Worm (Caenorhabditis elegans) whole organism, L1 larva: ENCODE results near the gene F45D3.1.
"Not testable (repeated sequence)": the region's sequence is repeated elsewhere in the genome, so short reads cannot be mapped to it uniquely, and the experiment has no call there.

Experiments
- C34B4.2 ChIP-seq: sonication (generic microtip); optimal IDR thresholded peaks from 2 replicates; lab custom pipeline; 2017; ENCODE audit warnings: mild to moderate bottlenecking, missing genetic modification characterization, missing compliant biosample characterization
- aha-1 ChIP-seq: fragments of 150-350 bp; optimal IDR thresholded peaks from 2 replicates; lab custom pipeline; 2014; ENCODE audit warnings: missing biosample characterization, missing genetic modification characterization
- aly-2 ChIP-seq: fragments of 150-350 bp; optimal IDR thresholded peaks from 2 replicates; lab custom pipeline; 2014; ENCODE audit warnings: missing biosample characterization, missing genetic modification characterization
- blmp-1 ChIP-seq: fragments of 150-350 bp; optimal IDR thresholded peaks from 2 replicates; lab custom pipeline; 2014; ENCODE audit warnings: missing biosample characterization, missing genetic modification characterization
- ceh-63 ChIP-seq: fragments of 200-800 bp; sonication (Bioruptor generic); optimal IDR thresholded peaks from 2 replicates; lab custom pipeline; 2018; ENCODE audit warnings: mild to moderate bottlenecking, missing genetic modification characterization, missing compliant biosample characterization
- ceh-8 ChIP-seq: fragments of 200-800 bp; sonication (Bioruptor generic); optimal IDR thresholded peaks from 2 replicates; lab custom pipeline; 2018; ENCODE audit warnings: mild to moderate bottlenecking, missing genetic modification characterization, moderate library complexity, missing compliant biosample characterization
- efl-1 ChIP-seq, 4 experiments: fragments of 150-350 bp; optimal IDR thresholded peaks in 3 of 4; peaks in 1 of 4; 1 replicate in 1 of 4; 2 replicates in 3 of 4; lab custom pipeline; 2014; ENCODE audit warnings: missing biosample characterization in 2 of 4, missing genetic modification characterization in 2 of 4, missing genetic modification reagents in 2 of 4
- efl-3 ChIP-seq: fragments of 200-800 bp; sonication (Bioruptor generic); optimal IDR thresholded peaks from 2 replicates; lab custom pipeline; 2018; ENCODE audit warnings: mild to moderate bottlenecking, missing genetic modification characterization, missing compliant biosample characterization
- egl-13 ChIP-seq: sonication (generic microtip); optimal IDR thresholded peaks from 2 replicates; lab custom pipeline; 2016; ENCODE audit warnings: missing genotype, missing genetic modification reagents, missing genetic modification characterization, missing compliant biosample characterization
- elt-3 ChIP-seq, 6 experiments: fragments of 150-350 bp in 1 of 6; sonication (generic microtip); optimal IDR thresholded peaks; 2 replicates each; lab custom pipeline; 2017 to 2018; ENCODE audit warnings: missing biosample characterization in 6 of 6, missing genetic modification characterization in 6 of 6, inconsistent platforms in 1 of 6
- fkh-10 ChIP-seq: sonication (generic microtip); optimal IDR thresholded peaks from 2 replicates; lab custom pipeline; 2017; ENCODE audit warnings: missing biosample characterization, missing genetic modification reagents, missing genetic modification characterization
- fkh-4 ChIP-seq: sonication (generic microtip); optimal IDR thresholded peaks from 2 replicates; lab custom pipeline; 2016; ENCODE audit warnings: missing compliant biosample characterization, missing genetic modification characterization, borderline replicate concordance
- hlh-17 ChIP-seq: fragments of 200-800 bp; sonication (Bioruptor generic); optimal IDR thresholded peaks from 2 replicates; lab custom pipeline; 2018; ENCODE audit warnings: missing genetic modification characterization, mild to moderate bottlenecking, missing compliant biosample characterization, moderate library complexity, borderline replicate concordance
- lin-13 ChIP-seq: fragments of 150-350 bp; optimal IDR thresholded peaks from 2 replicates; lab custom pipeline; 2014; ENCODE audit warnings: missing biosample characterization, missing genetic modification reagents, missing genetic modification characterization
- lin-14 ChIP-seq: fragments of 200-800 bp; sonication (Bioruptor generic); optimal IDR thresholded peaks from 2 replicates; lab custom pipeline; 2018; ENCODE audit warnings: mild to moderate bottlenecking, missing genetic modification characterization, moderate library complexity, missing compliant biosample characterization
- lir-3 ChIP-seq: sonication (generic microtip); optimal IDR thresholded peaks from 2 replicates; lab custom pipeline; 2016; ENCODE audit warnings: mild to moderate bottlenecking, missing genetic modification characterization, moderate library complexity, missing compliant biosample characterization; ENCODE audit not compliant: poor library complexity
- lsy-2 ChIP-seq, 2 experiments: fragments of 150-350 bp; optimal IDR thresholded peaks; 2 replicates each; lab custom pipeline; 2014; ENCODE audit warnings: missing biosample characterization in 2 of 2, missing genetic modification characterization in 2 of 2
- mdl-1 ChIP-seq, 2 experiments: fragments of 150-350 bp; optimal IDR thresholded peaks; 2 replicates each; lab custom pipeline; 2014 to 2017; ENCODE audit warnings: missing biosample characterization in 2 of 2, missing genetic modification characterization in 2 of 2, inconsistent platforms in 1 of 2
- mef-2 ChIP-seq: fragments of 150-350 bp; optimal IDR thresholded peaks from 2 replicates; lab custom pipeline; 2014; ENCODE audit warnings: missing biosample characterization, missing genetic modification characterization
- nhr-11 ChIP-seq: fragments of 150-350 bp; optimal IDR thresholded peaks from 2 replicates; lab custom pipeline; 2014; ENCODE audit warnings: missing biosample characterization, missing genetic modification characterization
- nhr-12 ChIP-seq: sonication (generic microtip); optimal IDR thresholded peaks from 2 replicates; lab custom pipeline; 2017; ENCODE audit warnings: missing biosample characterization, missing genetic modification characterization
- nhr-20 ChIP-seq: sonication (generic microtip); optimal IDR thresholded peaks from 2 replicates; lab custom pipeline; 2016; ENCODE audit warnings: mild to moderate bottlenecking, missing genetic modification characterization, missing compliant biosample characterization
- nhr-237 ChIP-seq: fragments of 150-350 bp; optimal IDR thresholded peaks from 2 replicates; lab custom pipeline; 2014; ENCODE audit warnings: missing biosample characterization, missing genetic modification characterization
- nhr-71 ChIP-seq: sonication (generic microtip); optimal IDR thresholded peaks from 2 replicates; lab custom pipeline; 2016; ENCODE audit warnings: mild to moderate bottlenecking, missing genetic modification characterization, moderate library complexity, missing compliant biosample characterization
- nhr-76 ChIP-seq: sonication (generic microtip); optimal IDR thresholded peaks from 2 replicates; lab custom pipeline; 2017; ENCODE audit warnings: missing biosample characterization, missing genetic modification characterization
- nhr-84 ChIP-seq: sonication (generic microtip); optimal IDR thresholded peaks from 2 replicates; lab custom pipeline; 2017; ENCODE audit warnings: missing biosample characterization, missing genetic modification characterization
- nhr-85 ChIP-seq: sonication (generic microtip); peaks from one replicate; lab custom pipeline; 2016; ENCODE audit warnings: missing genetic modification characterization, inconsistent platforms, missing compliant biosample characterization
- nhr-90 ChIP-seq: sonication (generic microtip); optimal IDR thresholded peaks from 2 replicates; lab custom pipeline; 2016; ENCODE audit warnings: mild to moderate bottlenecking, missing genetic modification characterization, missing compliant biosample characterization; ENCODE audit not compliant: poor library complexity
- pag-3 ChIP-seq: sonication (generic microtip); optimal IDR thresholded peaks from 2 replicates; lab custom pipeline; 2017; ENCODE audit warnings: missing genetic modification characterization, mild to moderate bottlenecking, missing compliant biosample characterization, antibody characterized with exemption, borderline replicate concordance; ENCODE audit not compliant: insufficient read depth
- rnt-1 ChIP-seq: sonication (generic microtip); optimal IDR thresholded peaks from 2 replicates; lab custom pipeline; 2016; ENCODE audit warnings: mild to moderate bottlenecking, missing genetic modification characterization, moderate library complexity, missing compliant biosample characterization
- skn-1 ChIP-seq: fragments of 150-350 bp; optimal IDR thresholded peaks from 2 replicates; lab custom pipeline; 2014; ENCODE audit warnings: missing biosample characterization, missing genetic modification characterization
- snu-23 ChIP-seq: sonication (generic microtip); optimal IDR thresholded peaks from 2 replicates; lab custom pipeline; 2016; ENCODE audit warnings: missing genetic modification characterization, missing compliant biosample characterization
- sox-4 ChIP-seq: sonication (generic microtip); optimal IDR thresholded peaks from 2 replicates; lab custom pipeline; 2016; ENCODE audit warnings: missing genetic modification characterization, missing compliant biosample characterization
- tbx-2 ChIP-seq: sonication (generic microtip); optimal IDR thresholded peaks from 2 replicates; lab custom pipeline; 2016; ENCODE audit warnings: missing genetic modification characterization, missing compliant biosample characterization
- unc-86 ChIP-seq: sonication (generic microtip); optimal IDR thresholded peaks from 2 replicates; lab custom pipeline; 2016; ENCODE audit warnings: missing genetic modification characterization, missing compliant biosample characterization
- unc-98 ChIP-seq: fragments of 200-800 bp; sonication (Bioruptor generic); IDR thresholded peaks from 2 replicates; pipeline ENCODE4 v1.3.6; 2022; ENCODE audit warnings: missing genetic modification characterization, missing compliant biosample characterization
- vab-15 ChIP-seq: sonication (generic microtip); optimal IDR thresholded peaks from 2 replicates; lab custom pipeline; 2017; ENCODE audit warnings: missing genotype, mild to moderate bottlenecking, missing genetic modification characterization, missing compliant biosample characterization
- zag-1 ChIP-seq: fragments of 150-350 bp; optimal IDR thresholded peaks from 2 replicates; lab custom pipeline; 2014; ENCODE audit warnings: missing biosample characterization, missing genetic modification characterization
- ztf-11 ChIP-seq, 2 experiments: sonication (generic microtip); optimal IDR thresholded peaks; 2 replicates each; lab custom pipeline; 2016 to 2017; ENCODE audit warnings: missing genetic modification characterization in 2 of 2, missing biosample characterization in 1 of 2, missing compliant biosample characterization in 1 of 2

F45D3.1 gene

ce11 chrV:12506185-12506584, 20.7 kb upstream of the F45D3.1 start, which contains the start of gene nlp-46:
nlp-46 (minus strand) TSS chrV:12506285.
- no peak for TF ChIP-seq mef-2 (tag; lab: Kevin White, UChicago)
- no peak for TF ChIP-seq fkh-4
- no peak for TF ChIP-seq nhr-12 (tag; lab: Kevin White, UChicago)
- TF ChIP-seq nhr-84 (tag; lab: Kevin White, UChicago): no peak
- no peak for TF ChIP-seq ztf-11 (tag; optimal IDR thresholded peaks at IDR 0.05; lab: Kevin White, UChicago)
- TF ChIP-seq zag-1 (tag; lab: Kevin White, UChicago): no peak
- TF ChIP-seq vab-15 (tag; lab: Kevin White, UChicago): no peak
- no peak for TF ChIP-seq sox-4 (tag; lab: Kevin White, UChicago)
- TF ChIP-seq fkh-10 (GFP tag; lab: Kevin White, UChicago): no peak
- TF ChIP-seq skn-1 (tag; lab: Kevin White, UChicago): no peak
- TF ChIP-seq blmp-1 (tag; lab: Kevin White, UChicago): no peak
- TF ChIP-seq pag-3 (tag; lab: Kevin White, UChicago): no peak
- TF ChIP-seq lir-3 (tag; lab: Kevin White, UChicago): no peak
- no peak for TF ChIP-seq nhr-11 (tag; lab: Kevin White, UChicago)
- no peak for TF ChIP-seq aha-1 (tag; lab: Kevin White, UChicago)
- TF ChIP-seq unc-86 (tag; lab: Kevin White, UChicago): no peak
- no peak for TF ChIP-seq aly-2 (tag; lab: Kevin White, UChicago)

- peak; percentile 58 for TF ChIP-seq ceh-63 (GFP tag; lab: Kevin White, UChicago)
- peak; percentile 64 for TF ChIP-seq nhr-237 (tag; lab: Kevin White, UChicago)
- TF ChIP-seq hlh-17: peak; percentile 88
- peak; percentile 70 for TF ChIP-seq lir-3 (tag; lab: Kevin White, UChicago)
- peak; percentile 76 for TF ChIP-seq rnt-1 (tag; lab: Kevin White, UChicago)
- TF ChIP-seq C34B4.2 (tag; lab: Kevin White, UChicago): peak; percentile 30
- TF ChIP-seq efl-3: peak; percentile 45
- not testable (repeated sequence) for TF ChIP-seq efl-1 (optimal IDR thresholded peaks at IDR 0.05; lab: Kevin White, UChicago)
- peak in 1 of 2 experiments; percentile 80 for TF ChIP-seq efl-1 (GFP tag; optimal IDR thresholded peaks at IDR 0.05 in 1 of 2; lab: Kevin White, UChicago)
- peak; percentile 59 for TF ChIP-seq ceh-8 (GFP tag; lab: Kevin White, UChicago)
Observed at ce11 chrV:12509922-12510582, 16.8 kb upstream of the F45D3.1 start.

ce11 chrV:12511946-12512345, 14.9 kb upstream of the F45D3.1 start:
- TF ChIP-seq blmp-1 (tag; lab: Kevin White, UChicago) (peak; percentile 1), egl-13 (tag; lab: Kevin White, UChicago) (no peak), lin-14 (peak; percentile 56), pag-3 (tag; lab: Kevin White, UChicago) (peak; percentile 61), nhr-237 (tag; lab: Kevin White, UChicago) (no peak), mdl-1 (tag; optimal IDR thresholded peaks at IDR 0.05; lab: Kevin White, UChicago) (no peak), nhr-20 (tag; lab: Kevin White, UChicago) (peak; percentile 23), nhr-71 (peak; percentile 17), aly-2 (tag; lab: Kevin White, UChicago) (no peak), lin-13 (GFP tag; lab: Kevin White, UChicago) (no peak), nhr-85 (peak; percentile 80), vab-15 (tag; lab: Kevin White, UChicago) (peak; percentile 53), unc-98 (no peak), skn-1 (tag; lab: Kevin White, UChicago) (no peak), snu-23 (GFP tag; lab: Kevin White, UChicago) (peak; percentile 14), lsy-2 (tag; optimal IDR thresholded peaks at IDR 0.05; lab: Kevin White, UChicago) (peak in 1 of 2 experiments; percentile 26), elt-3 (tag; optimal IDR thresholded peaks at IDR 0.05; lab: Kevin White, UChicago) (peak in 4 of 6 experiments; percentile 10 to 68 (median 44)), tbx-2 (peak; percentile 33), zag-1 (tag; lab: Kevin White, UChicago) (no peak), nhr-90 (tag; lab: Kevin White, UChicago) (no peak), nhr-76 (tag; lab: Kevin White, UChicago) (no peak)
